Worm (Caenorhabditis elegans) whole organism, early embryonic: ENCODE data around the gene txt-17.

Experiments
- ets-7 ChIP-seq: sonication (generic microtip); optimal IDR thresholded peaks from 2 replicates; lab custom pipeline; 2016; ENCODE audit warnings: missing genotype, missing genetic modification characterization, missing compliant biosample characterization
- pes-1 ChIP-seq: fragments of 200-800 bp; sonication (Bioruptor generic); IDR thresholded peaks from 2 replicates; pipeline ENCODE4 v1.3.6; 2022; ENCODE audit warnings: missing genetic modification reagents, missing genetic modification characterization, missing compliant biosample characterization

ce11 chrV:7060396-7060795, 7.4 kb upstream of the txt-17 start, which contains the start of the genes Y57E12AL.6 and Y57E12AL.1:
- TF ChIP-seq pes-1 (GFP tag; lab: Robert Waterston, UW) (peak; percentile 75), ets-7 (tag; lab: Kevin White, UChicago) (no peak)
